Worm (Caenorhabditis elegans) whole organism, late embryonic: ENCODE measurements around the gene spr-2.

Experiments
- F13H6.1 ChIP-seq: sonication (generic microtip); optimal IDR thresholded peaks from 2 replicates; lab custom pipeline; 2016; ENCODE audit warnings: missing genetic modification characterization, missing compliant biosample characterization
- K09A11.1 ChIP-seq: sonication (generic microtip); optimal IDR thresholded peaks from 2 replicates; lab custom pipeline; 2017; ENCODE audit warnings: antibody characterized with exemption, mild to moderate bottlenecking, missing genetic modification characterization, missing compliant biosample characterization; ENCODE audit not compliant: insufficient read depth
- ama-1 ChIP-seq: fragments of 150-350 bp; optimal IDR thresholded peaks from 2 replicates; lab custom pipeline; 2014
- ceh-14 ChIP-seq: sonication (generic microtip); optimal IDR thresholded peaks from 2 replicates; lab custom pipeline; 2016; ENCODE audit warnings: missing genotype, missing genetic modification characterization, missing compliant biosample characterization
- ceh-18 ChIP-seq: sonication (generic microtip); optimal IDR thresholded peaks from 2 replicates; lab custom pipeline; 2016; ENCODE audit warnings: missing genetic modification characterization, missing compliant biosample characterization
- ceh-19 ChIP-seq: fragments of 200-800 bp; sonication (Bioruptor generic); optimal IDR thresholded peaks from 2 replicates; lab custom pipeline; 2018; ENCODE audit warnings: mild to moderate bottlenecking, missing genetic modification characterization, missing compliant biosample characterization
- ceh-22 ChIP-seq: sonication (generic microtip); optimal IDR thresholded peaks from 2 replicates; lab custom pipeline; 2017; ENCODE audit warnings: missing biosample characterization, missing genetic modification characterization
- ceh-24 ChIP-seq: sonication (generic microtip); optimal IDR thresholded peaks from 2 replicates; lab custom pipeline; 2016; ENCODE audit warnings: mild to moderate bottlenecking, missing genetic modification characterization, missing compliant biosample characterization
- ceh-30 ChIP-seq: fragments of 150-350 bp; optimal IDR thresholded peaks from 2 replicates; lab custom pipeline; 2014; ENCODE audit warnings: missing biosample characterization, missing genetic modification characterization
- ceh-45 ChIP-seq: fragments of 200-800 bp; sonication (Bioruptor generic); IDR thresholded peaks from 2 replicates; pipeline ENCODE4 v1.3.6; 2022; ENCODE audit warnings: missing genetic modification reagents, missing genetic modification characterization, missing compliant biosample characterization
- ceh-48 ChIP-seq: sonication (generic microtip); optimal IDR thresholded peaks from 2 replicates; lab custom pipeline; 2016; ENCODE audit warnings: missing genetic modification characterization, inconsistent platforms, missing compliant biosample characterization
- ceh-6 ChIP-seq: fragments of 200-800 bp; sonication (Bioruptor generic); optimal IDR thresholded peaks from 2 replicates; lab custom pipeline; 2018; ENCODE audit warnings: mild to moderate bottlenecking, missing genetic modification characterization, missing compliant biosample characterization
- ceh-9 ChIP-seq: sonication (generic microtip); optimal IDR thresholded peaks from 2 replicates; lab custom pipeline; 2016; ENCODE audit warnings: mild to moderate bottlenecking, missing genetic modification characterization, inconsistent platforms, missing compliant biosample characterization
- che-1 ChIP-seq: sonication (generic microtip); optimal IDR thresholded peaks from 2 replicates; lab custom pipeline; 2016; ENCODE audit warnings: mild to moderate bottlenecking, missing genetic modification characterization, missing compliant biosample characterization
- dve-1 ChIP-seq: sonication (generic microtip); optimal IDR thresholded peaks from 2 replicates; lab custom pipeline; 2017; ENCODE audit warnings: antibody characterized with exemption, mild to moderate bottlenecking, missing genetic modification characterization, missing compliant biosample characterization
- elt-4 ChIP-seq: sonication (generic microtip); optimal IDR thresholded peaks from 2 replicates; lab custom pipeline; 2016; ENCODE audit warnings: missing genetic modification characterization, missing compliant biosample characterization
- gmeb-2 ChIP-seq: sonication (generic microtip); optimal IDR thresholded peaks from 2 replicates; lab custom pipeline; 2016; ENCODE audit warnings: missing genetic modification characterization, inconsistent platforms, missing compliant biosample characterization
- hlh-13 ChIP-seq: fragments of 200-800 bp; sonication (Bioruptor generic); optimal IDR thresholded peaks from 2 replicates; lab custom pipeline; 2018; ENCODE audit warnings: mild to moderate bottlenecking, missing genetic modification characterization, missing compliant biosample characterization
- hlh-30 ChIP-seq: sonication (generic microtip); optimal IDR thresholded peaks from 2 replicates; lab custom pipeline; 2017; ENCODE audit warnings: antibody characterized with exemption, missing genetic modification characterization, missing compliant biosample characterization; ENCODE audit not compliant: insufficient read depth
- hlh-8 ChIP-seq: sonication (generic microtip); optimal IDR thresholded peaks from 2 replicates; lab custom pipeline; 2016; ENCODE audit warnings: missing genotype, missing genetic modification characterization, missing compliant biosample characterization
- lin-11 ChIP-seq: fragments of 200-800 bp; sonication (Bioruptor generic); optimal IDR thresholded peaks from 2 replicates; lab custom pipeline; 2018; ENCODE audit warnings: mild to moderate bottlenecking, missing genetic modification characterization, missing compliant biosample characterization
- madf-2 ChIP-seq: sonication (generic microtip); optimal IDR thresholded peaks from 2 replicates; lab custom pipeline; 2017; ENCODE audit warnings: missing genetic modification characterization, missing compliant biosample characterization
- odd-2 ChIP-seq: sonication (generic microtip); optimal IDR thresholded peaks from 2 replicates; lab custom pipeline; 2017; ENCODE audit warnings: antibody characterized with exemption, mild to moderate bottlenecking, missing genetic modification characterization, missing compliant biosample characterization
- pat-9 ChIP-seq: fragments of 200-800 bp; sonication (Bioruptor generic); optimal IDR thresholded peaks from 2 replicates; lab custom pipeline; 2018; ENCODE audit warnings: mild to moderate bottlenecking, missing genetic modification characterization, moderate library complexity, missing compliant biosample characterization
- pax-1 ChIP-seq: fragments of 150-350 bp; optimal IDR thresholded peaks from 2 replicates; lab custom pipeline; 2014; ENCODE audit warnings: missing biosample characterization, missing genetic modification characterization
- pha-4 ChIP-seq: fragments of 150-350 bp; optimal IDR thresholded peaks from 2 replicates; lab custom pipeline; 2018; ENCODE audit warnings: missing biosample characterization, missing genetic modification reagents, missing genetic modification characterization
- pqm-1 ChIP-seq: sonication (generic microtip); optimal IDR thresholded peaks from 2 replicates; lab custom pipeline; 2016; ENCODE audit warnings: missing genetic modification characterization, missing compliant biosample characterization
- pros-1 ChIP-seq: fragments of 150-350 bp; optimal IDR thresholded peaks from 2 replicates; lab custom pipeline; 2014; ENCODE audit warnings: missing biosample characterization, missing genetic modification reagents, missing genetic modification characterization
- rnt-1 ChIP-seq: sonication (generic microtip); optimal IDR thresholded peaks from 2 replicates; lab custom pipeline; 2016; ENCODE audit warnings: missing genetic modification characterization, missing compliant biosample characterization
- sox-4 ChIP-seq: sonication (generic microtip); optimal IDR thresholded peaks from 2 replicates; lab custom pipeline; 2017; ENCODE audit warnings: mild to moderate bottlenecking, missing genetic modification characterization, inconsistent platforms, missing compliant biosample characterization
- ttx-3 ChIP-seq: sonication (generic microtip); optimal IDR thresholded peaks from 2 replicates; lab custom pipeline; 2016; ENCODE audit warnings: missing genetic modification reagents, missing genetic modification characterization, missing compliant biosample characterization
- unc-3 ChIP-seq, 2 experiments: fragments of 200-800 bp in 1 of 2; sonication (Bioruptor generic) in 1 of 2; sonication (generic microtip) in 1 of 2; conservative IDR thresholded peaks in 1 of 2; optimal IDR thresholded peaks in 1 of 2; 2 replicates each; pipeline versions ENCODE4 v1.3.6 to Lab custom; 2016 to 2022; ENCODE audit warnings: missing compliant biosample characterization in 2 of 2, missing genetic modification characterization in 2 of 2, missing genetic modification reagents in 1 of 2
- unc-42 ChIP-seq: sonication (generic microtip); optimal IDR thresholded peaks from 2 replicates; lab custom pipeline; 2016; ENCODE audit warnings: missing genotype, missing genetic modification characterization, missing compliant biosample characterization
- unc-55 ChIP-seq: sonication (generic microtip); optimal IDR thresholded peaks from 2 replicates; lab custom pipeline; 2017; ENCODE audit warnings: missing biosample characterization, missing genetic modification reagents, missing genetic modification characterization
- unc-86 ChIP-seq: sonication (generic microtip); optimal IDR thresholded peaks from 2 replicates; lab custom pipeline; 2016; ENCODE audit warnings: missing genetic modification characterization, missing compliant biosample characterization
- zip-5 ChIP-seq: sonication (generic microtip); optimal IDR thresholded peaks from 2 replicates; lab custom pipeline; 2016; ENCODE audit warnings: missing genetic modification characterization, missing compliant biosample characterization
- ztf-16 ChIP-seq: sonication (generic microtip); optimal IDR thresholded peaks from 2 replicates; lab custom pipeline; 2017; ENCODE audit warnings: missing genetic modification characterization, missing compliant biosample characterization

spr-2 gene

ce11 chrIV:8881181-8881580 is 10.1 kb upstream of the spr-2 start, which contains the start of gene C09G9.8:
TSS of gene C09G9.8 (plus strand) at chrIV:8881481.
- TF ChIP-seq ztf-16 (no peak), ceh-6 (no peak), ceh-19 (GFP tag; lab: Kevin White, UChicago) (no peak)

ce11 chrIV:8886228-8886627 is 5.0 kb upstream of the spr-2 start, which contains the start of gene C09G9.5:
TSS of gene C09G9.5 (plus strand) at chrIV:8886528.
- TF ChIP-seq madf-2 (tag; lab: Kevin White, UChicago) (no peak), F13H6.1 (tag; lab: Kevin White, UChicago) (no peak), hlh-13 (no peak), unc-86 (tag; lab: Kevin White, UChicago) (no peak), unc-3 (GFP tag; conservative IDR thresholded peaks at IDR 0.05; lab: Robert Waterston, UW) (no peak), unc-3 (tag; optimal IDR thresholded peaks at IDR 0.05; lab: Kevin White, UChicago) (no peak), dve-1 (no peak), ceh-9 (no peak), che-1 (tag; lab: Kevin White, UChicago) (no peak), ttx-3 (tag; lab: Kevin White, UChicago) (no peak), gmeb-2 (tag; lab: Kevin White, UChicago) (no peak), unc-55 (no peak), pros-1 (tag; lab: Kevin White, UChicago) (no peak), odd-2 (tag; lab: Kevin White, UChicago) (no peak), ceh-22 (tag; lab: Kevin White, UChicago) (no peak), sox-4 (tag; lab: Kevin White, UChicago) (no peak)

- no peak for TF ChIP-seq pha-4 (tag; lab: Kevin White, UChicago)
- no peak for TF ChIP-seq hlh-30 (tag; lab: Kevin White, UChicago)
- no peak for TF ChIP-seq ztf-16
- no peak for TF ChIP-seq zip-5 (tag; lab: Kevin White, UChicago)
- TF ChIP-seq ceh-30 (tag; lab: Kevin White, UChicago) = no peak
- no peak for TF ChIP-seq dve-1
- TF ChIP-seq sox-4 (tag; lab: Kevin White, UChicago) = no peak
- TF ChIP-seq pax-1 = no peak
- TF ChIP-seq ceh-45 (GFP tag; lab: Robert Waterston, UW) = no peak
Measured at ce11 chrIV:8888525-8889026, 2.7 kb upstream of the spr-2 start, which contains the start of gene oma-1. TSS of gene oma-1 (plus strand) at chrIV:8888976.

ce11 chrIV:8892558-8892957 is 1.3 kb downstream of the spr-2 start, which contains the start of gene C27B7.2:
TSS of gene C27B7.2 (plus strand) at chrIV:8892858.
- TF ChIP-seq K09A11.1 (tag; lab: Kevin White, UChicago) = no peak
- TF ChIP-seq ama-1 = no peak
- no peak for TF ChIP-seq pqm-1 (tag; lab: Kevin White, UChicago)
- no peak for TF ChIP-seq unc-42
- TF ChIP-seq ceh-18 (tag; lab: Kevin White, UChicago) = no peak
- TF ChIP-seq ceh-24 (tag; lab: Kevin White, UChicago) = no peak
- no peak for TF ChIP-seq ceh-30 (tag; lab: Kevin White, UChicago)
- no peak for TF ChIP-seq ceh-14 (tag; lab: Kevin White, UChicago)
- TF ChIP-seq sox-4 (tag; lab: Kevin White, UChicago) = no peak
- TF ChIP-seq pat-9 (tag; lab: Kevin White, UChicago) = no peak
- no peak for TF ChIP-seq rnt-1 (tag; lab: Kevin White, UChicago)
- no peak for TF ChIP-seq pros-1 (tag; lab: Kevin White, UChicago)
- TF ChIP-seq ceh-22 (tag; lab: Kevin White, UChicago) = no peak
- TF ChIP-seq unc-86 (tag; lab: Kevin White, UChicago) = no peak
- TF ChIP-seq ceh-48 (tag; lab: Kevin White, UChicago) = no peak
- no peak for TF ChIP-seq elt-4
- TF ChIP-seq lin-11 = no peak
- TF ChIP-seq hlh-8 (tag; lab: Kevin White, UChicago) = no peak
- TF ChIP-seq ceh-45 (GFP tag; lab: Robert Waterston, UW) = no peak
- TF ChIP-seq, all 69 proteins: peak for 0
